Fruit fly (Drosophila melanogaster) whole organism, prepupa: ENCODE results near the gene Ndc1.

Source experiments
- Blimp-1 ChIP-seq: fragments of 200-800 bp; sonication (Bioruptor generic); optimal IDR thresholded peaks from 3 replicates; lab custom pipeline; 2017; ENCODE audit warnings: missing biosample characterization, missing genetic modification characterization, mild to moderate bottlenecking, moderate library complexity, missing genetic modification reagents
- CG10631 ChIP-seq: fragments of 200-800 bp; sonication (Bioruptor generic); optimal IDR thresholded peaks from 2 replicates; lab custom pipeline; 2016; ENCODE audit warnings: missing biosample characterization, missing genetic modification characterization
- CG11294 ChIP-seq: fragments of 200-800 bp; sonication (Bioruptor generic); IDR thresholded peaks from 2 replicates; pipeline ENCODE4 v1.3.6; 2022; ENCODE audit warnings: missing biosample characterization, missing genetic modification characterization
- CG11762 ChIP-seq: fragments of 200-800 bp; sonication (Bioruptor generic); optimal IDR thresholded peaks from 3 replicates; lab custom pipeline; 2016; ENCODE audit warnings: missing biosample characterization, missing genetic modification characterization; ENCODE audit not compliant: insufficient read depth
- CG15336 ChIP-seq: fragments of 200-800 bp; sonication (Bioruptor generic); IDR thresholded peaks from 2 replicates; pipeline ENCODE4 v1.3.6; 2022; ENCODE audit warnings: missing biosample characterization, missing genetic modification characterization
- CG1621 ChIP-seq: fragments of 200-800 bp; sonication (Bioruptor generic); optimal IDR thresholded peaks from 3 replicates; lab custom pipeline; 2018; ENCODE audit warnings: missing biosample characterization, mild to moderate bottlenecking, missing genetic modification characterization
- CG16779 ChIP-seq: fragments of 200-800 bp; sonication (Bioruptor generic); optimal IDR thresholded peaks from 3 replicates; lab custom pipeline; 2017; ENCODE audit warnings: missing biosample characterization, mild to moderate bottlenecking, missing genetic modification characterization
- CG3032 ChIP-seq: fragments of 200-800 bp; optimal IDR thresholded peaks from 2 replicates; lab custom pipeline; 2019; ENCODE audit warnings: missing biosample characterization, mild to moderate bottlenecking, missing genetic modification characterization, moderate library complexity
- CG31627 ChIP-seq: fragments of 200-800 bp; sonication (Bioruptor generic); optimal IDR thresholded peaks from 3 replicates; lab custom pipeline; 2016; ENCODE audit warnings: missing biosample characterization, missing genetic modification characterization
- CG34406 ChIP-seq: fragments of 200-800 bp; sonication (Bioruptor generic); optimal IDR thresholded peaks from 3 replicates; lab custom pipeline; 2016; ENCODE audit warnings: missing biosample characterization, missing genetic modification characterization
- CG3919 ChIP-seq: fragments of 200-800 bp; sonication (Bioruptor generic); optimal IDR thresholded peaks from 3 replicates; lab custom pipeline; 2016; ENCODE audit warnings: missing biosample characterization, missing genetic modification characterization
- CG4318 ChIP-seq: fragments of 200-800 bp; sonication (Bioruptor generic); optimal IDR thresholded peaks from 3 replicates; lab custom pipeline; 2017; ENCODE audit warnings: missing biosample characterization, mild to moderate bottlenecking, missing genetic modification characterization
- CG6163 ChIP-seq: fragments of 200-800 bp; sonication (Bioruptor generic); IDR thresholded peaks from 3 replicates; pipeline ENCODE4 v1.3.6; 2022; ENCODE audit warnings: missing biosample characterization, missing genetic modification characterization
- CG6276 ChIP-seq: fragments of 200-800 bp; sonication (Bioruptor generic); optimal IDR thresholded peaks from 2 replicates; lab custom pipeline; 2017; ENCODE audit warnings: missing biosample characterization, mild to moderate bottlenecking, missing genetic modification characterization
- CG6808 ChIP-seq: fragments of 200-800 bp; sonication (Bioruptor generic); optimal IDR thresholded peaks from 3 replicates; lab custom pipeline; 2017; ENCODE audit warnings: missing biosample characterization, missing genetic modification characterization, mild to moderate bottlenecking, moderate library complexity, missing genetic modification reagents
- CG6854 ChIP-seq: fragments of 200-800 bp; sonication (Bioruptor generic); optimal IDR thresholded peaks from 2 replicates; lab custom pipeline; 2017; ENCODE audit warnings: missing biosample characterization, mild to moderate bottlenecking, missing genetic modification characterization
- CG7368 ChIP-seq: fragments of 200-800 bp; sonication (Bioruptor generic); optimal IDR thresholded peaks from 3 replicates; lab custom pipeline; 2016; ENCODE audit warnings: missing biosample characterization, missing genetic modification characterization
- CG8119 ChIP-seq: fragments of 200-800 bp; sonication (Bioruptor generic); IDR thresholded peaks from 3 replicates; pipeline ENCODE4 v1.3.6; 2022; ENCODE audit warnings: missing biosample characterization, missing genetic modification characterization
- CG8319 ChIP-seq: fragments of 200-800 bp; sonication (Bioruptor generic); optimal IDR thresholded peaks from 3 replicates; lab custom pipeline; 2016; ENCODE audit warnings: missing biosample characterization, missing genetic modification characterization
- CG8632 ChIP-seq: fragments of 200-800 bp; sonication (Bioruptor generic); optimal IDR thresholded peaks from 3 replicates; lab custom pipeline; 2016; ENCODE audit warnings: missing biosample characterization, missing genetic modification characterization
- CG9139 ChIP-seq: fragments of 200-800 bp; sonication (Bioruptor generic); optimal IDR thresholded peaks from 3 replicates; lab custom pipeline; 2017; ENCODE audit warnings: missing biosample characterization, mild to moderate bottlenecking, missing genetic modification characterization
- Eip75B ChIP-seq: fragments of 200-800 bp; sonication (Bioruptor generic); optimal IDR thresholded peaks from 3 replicates; lab custom pipeline; 2016; ENCODE audit warnings: missing biosample characterization, missing genetic modification characterization
- Eip78C ChIP-seq: fragments of 200-800 bp; sonication (Bioruptor generic); peaks from one replicate; lab custom pipeline; 2016; ENCODE audit warnings: missing biosample characterization, missing genetic modification characterization
- Eip93F ChIP-seq: fragments of 200-800 bp; sonication (Bioruptor generic); optimal IDR thresholded peaks from 2 replicates; lab custom pipeline; 2016; ENCODE audit warnings: missing biosample characterization, mild to moderate bottlenecking, missing genetic modification characterization
- Gug ChIP-seq: fragments of 200-800 bp; sonication (Bioruptor generic); IDR thresholded peaks from 2 replicates; pipeline ENCODE4 v1.3.6; 2022; ENCODE audit warnings: missing biosample characterization, missing genetic modification characterization
- Hr39 ChIP-seq: fragments of 200-800 bp; sonication (Bioruptor generic); optimal IDR thresholded peaks from 2 replicates; lab custom pipeline; 2016; ENCODE audit warnings: missing biosample characterization, missing genetic modification characterization
- Hr4 ChIP-seq: fragments of 200-800 bp; sonication (Bioruptor generic); optimal IDR thresholded peaks from 3 replicates; lab custom pipeline; 2016; ENCODE audit warnings: missing biosample characterization, missing genetic modification characterization
- Lpt ChIP-seq: fragments of 200-800 bp; sonication (Bioruptor generic); optimal IDR thresholded peaks from 3 replicates; lab custom pipeline; 2016; ENCODE audit warnings: missing biosample characterization, missing genetic modification characterization
- Met ChIP-seq: fragments of 200-800 bp; sonication (Bioruptor generic); optimal IDR thresholded peaks from 3 replicates; lab custom pipeline; 2016; ENCODE audit warnings: missing biosample characterization, missing genetic modification characterization
- OdsH ChIP-seq: fragments of 200-800 bp; sonication (Bioruptor generic); optimal IDR thresholded peaks from 3 replicates; lab custom pipeline; 2016; ENCODE audit warnings: missing biosample characterization, missing genetic modification characterization
- Sox102F ChIP-seq: fragments of 200-800 bp; sonication (Bioruptor generic); optimal IDR thresholded peaks from 2 replicates; lab custom pipeline; 2016; ENCODE audit warnings: missing biosample characterization, mild to moderate bottlenecking, missing genetic modification characterization
- Sox15 ChIP-seq: fragments of 200-800 bp; sonication (Bioruptor generic); optimal IDR thresholded peaks from 3 replicates; lab custom pipeline; 2016; ENCODE audit warnings: missing biosample characterization, missing genetic modification characterization
- achi ChIP-seq: fragments of 200-800 bp; sonication (Bioruptor generic); optimal IDR thresholded peaks from 3 replicates; lab custom pipeline; 2016; ENCODE audit warnings: missing biosample characterization, missing genetic modification characterization
- acj6 ChIP-seq: fragments of 200-800 bp; sonication (Bioruptor generic); optimal IDR thresholded peaks from 3 replicates; lab custom pipeline; 2016; ENCODE audit warnings: missing biosample characterization, missing genetic modification characterization
- cyc ChIP-seq: fragments of 200-800 bp; sonication (Bioruptor generic); optimal IDR thresholded peaks from 3 replicates; lab custom pipeline; 2016; ENCODE audit warnings: missing biosample characterization, missing genetic modification characterization
- dac ChIP-seq: fragments of 200-800 bp; sonication (Bioruptor generic); optimal IDR thresholded peaks from 2 replicates; lab custom pipeline; 2017; ENCODE audit warnings: missing biosample characterization, mild to moderate bottlenecking, missing genetic modification characterization
- eg ChIP-seq: fragments of 200-800 bp; sonication (Bioruptor generic); IDR thresholded peaks from 3 replicates; pipeline ENCODE4 v1.3.6; 2022; ENCODE audit warnings: missing biosample characterization, missing genetic modification characterization
- esn ChIP-seq: fragments of 200-800 bp; sonication (Bioruptor generic); optimal IDR thresholded peaks from 2 replicates; lab custom pipeline; 2016; ENCODE audit warnings: missing biosample characterization, mild to moderate bottlenecking, missing genetic modification characterization, moderate library complexity
- fd59A ChIP-seq: fragments of 200-800 bp; sonication (Bioruptor generic); optimal IDR thresholded peaks from 2 replicates; lab custom pipeline; 2017; ENCODE audit warnings: missing biosample characterization, mild to moderate bottlenecking, missing genetic modification characterization, missing genetic modification reagents
- fd85E ChIP-seq: fragments of 200-800 bp; sonication (Bioruptor generic); optimal IDR thresholded peaks from 3 replicates; lab custom pipeline; 2016; ENCODE audit warnings: missing biosample characterization, missing genetic modification characterization
- fkh ChIP-seq: fragments of 200-800 bp; sonication (Bioruptor generic); optimal IDR thresholded peaks from 3 replicates; lab custom pipeline; 2017; ENCODE audit warnings: missing biosample characterization, mild to moderate bottlenecking, missing genetic modification characterization, moderate library complexity
- lz ChIP-seq: fragments of 200-800 bp; sonication (Bioruptor generic); optimal IDR thresholded peaks from 3 replicates; lab custom pipeline; 2016; ENCODE audit warnings: missing biosample characterization, missing genetic modification characterization
- pdm3 ChIP-seq: fragments of 200-800 bp; sonication (Bioruptor generic); optimal IDR thresholded peaks from 3 replicates; lab custom pipeline; 2016; ENCODE audit warnings: missing biosample characterization, missing genetic modification characterization
- salr ChIP-seq, 2 experiments: fragments of 200-800 bp; sonication (Bioruptor generic); optimal IDR thresholded peaks; 3 replicates each; lab custom pipeline; 2016 to 2018; ENCODE audit warnings: missing biosample characterization in 2 of 2, missing genetic modification characterization in 2 of 2, mild to moderate bottlenecking in 1 of 2
- spab ChIP-seq: fragments of 200-800 bp; sonication (Bioruptor generic); optimal IDR thresholded peaks from 2 replicates; lab custom pipeline; 2017; ENCODE audit warnings: missing biosample characterization, mild to moderate bottlenecking, missing genetic modification characterization, missing genetic modification reagents
- svp ChIP-seq: fragments of 200-800 bp; sonication (Bioruptor generic); peaks from one replicate; lab custom pipeline; 2016; ENCODE audit warnings: missing biosample characterization, missing genetic modification characterization
- topi ChIP-seq: fragments of 200-800 bp; sonication (Bioruptor generic); optimal IDR thresholded peaks from 3 replicates; lab custom pipeline; 2016; ENCODE audit warnings: missing biosample characterization, missing genetic modification characterization

Ndc1 gene

DNA sequence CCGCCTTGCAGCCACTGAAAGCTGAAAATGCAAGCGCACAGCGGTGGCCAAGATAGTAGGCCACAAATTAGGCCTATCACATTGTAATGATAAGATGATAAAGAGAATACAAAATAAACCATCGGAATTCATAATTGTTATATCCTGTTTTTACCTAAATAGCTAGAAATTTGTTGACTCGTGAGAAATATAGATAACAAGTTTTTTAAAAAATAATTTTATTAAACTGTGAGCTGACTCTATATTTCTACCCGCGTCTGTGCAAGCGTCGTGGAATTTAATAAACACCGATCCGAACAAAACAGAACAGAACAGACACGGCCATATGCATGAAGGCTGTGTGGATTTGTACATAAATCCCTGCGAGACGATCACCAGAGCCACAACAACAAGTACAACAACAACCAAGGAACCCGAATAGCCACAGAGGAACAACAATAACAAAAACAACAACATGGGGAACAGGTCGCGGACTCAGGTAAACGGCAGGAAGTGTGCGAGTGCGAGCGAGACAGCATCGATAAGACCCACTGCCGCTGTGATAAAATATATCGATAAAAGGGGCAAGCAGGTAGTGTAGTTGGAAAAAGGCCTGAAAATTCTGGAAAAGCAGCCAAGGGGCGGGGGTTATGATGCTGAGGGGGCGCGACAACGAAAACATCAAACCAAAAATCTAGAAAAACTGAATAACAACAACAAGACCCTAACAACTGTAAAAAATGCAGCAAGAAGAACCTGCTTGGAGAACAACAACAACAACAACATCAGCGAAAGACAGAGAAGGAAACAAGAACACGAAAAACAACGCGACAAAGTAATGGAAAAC is 37.7 kb upstream of the Ndc1 start (continued):
- TF ChIP-seq CG8319 (GFP tag; lab: Kevin White, UChicago) (peak; percentile 87), CG3032 (tag; lab: Kevin White, UChicago) (peak; percentile 97), CG16779 (tag; lab: Kevin White, UChicago) (peak; percentile 88), Lpt (GFP tag; lab: Kevin White, UChicago) (peak; percentile 86), svp (GFP tag; lab: Kevin White, UChicago) (peak; percentile 99), CG6163 (GFP tag; lab: Robert Waterston, UW) (peak; percentile 92), CG6808 (GFP tag; lab: Kevin White, UChicago) (peak; percentile 96), dac (GFP tag; lab: Kevin White, UChicago) (peak; percentile 69), CG3919 (GFP tag; lab: Kevin White, UChicago) (peak; percentile 95), lz (GFP tag; lab: Kevin White, UChicago) (peak; percentile 97)
- TF ChIP-seq, all 60 proteins: peak for 59

DNA sequence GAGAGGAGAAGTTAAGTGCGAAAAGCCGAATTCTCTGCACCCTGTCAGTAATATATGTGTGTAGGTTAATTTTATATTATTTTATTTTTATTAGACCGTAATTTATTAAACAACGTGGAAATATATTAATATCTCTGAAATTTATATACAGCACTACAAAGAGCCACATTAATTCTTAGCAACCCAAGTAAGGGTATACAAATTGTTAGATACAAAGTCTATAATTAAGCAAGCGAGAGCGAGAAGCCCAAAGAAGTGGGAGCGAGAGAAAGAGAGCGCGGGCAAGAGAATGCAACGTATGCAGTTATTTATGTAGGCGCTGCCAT is 37.1 kb upstream of the Ndc1 start:
- TF ChIP-seq Sox102F (GFP tag; lab: Kevin White, UChicago) (peak; percentile 86), acj6 (GFP tag; lab: Kevin White, UChicago) (peak; percentile 95), CG6276 (GFP tag; lab: Kevin White, UChicago) (peak; percentile 96), fd59A (GFP tag; lab: Kevin White, UChicago) (peak; percentile 85), Gug (GFP tag; lab: Robert Waterston, UW) (peak; percentile 97), Hr4 (GFP tag; lab: Kevin White, UChicago) (peak; percentile 90), CG8632 (GFP tag; lab: Kevin White, UChicago) (peak; percentile 88), Blimp-1 (peak; percentile 81), CG6163 (GFP tag; lab: Robert Waterston, UW) (peak; percentile 98), svp (GFP tag; lab: Kevin White, UChicago) (peak; percentile 94), CG8119 (GFP tag; lab: Robert Waterston, UW) (peak; percentile 98), CG8319 (GFP tag; lab: Kevin White, UChicago) (peak; percentile 78), Eip93F (peak; percentile 91), CG11762 (GFP tag; lab: Kevin White, UChicago) (peak; percentile 86), Sox15 (peak; percentile 72), CG11294 (GFP tag; lab: Robert Waterston, UW) (peak; percentile 96), cyc (GFP tag; lab: Kevin White, UChicago) (peak; percentile 90), OdsH (GFP tag; lab: Kevin White, UChicago) (peak; percentile 95), eg (GFP tag; lab: Robert Waterston, UW) (peak; percentile 98), Lpt (GFP tag; lab: Kevin White, UChicago) (peak; percentile 95), achi (GFP tag; lab: Kevin White, UChicago) (peak; percentile 94), fkh (GFP tag; lab: Kevin White, UChicago) (peak; percentile 46), topi (peak; percentile 90), Eip75B (GFP tag; lab: Kevin White, UChicago) (peak; percentile 89), esn (GFP tag; lab: Kevin White, UChicago) (peak; percentile 91), spab (peak; percentile 92), CG4318 (GFP tag; lab: Kevin White, UChicago) (peak; percentile 92), fd85E (GFP tag; lab: Kevin White, UChicago) (peak; percentile 28), CG6854 (peak; percentile 55), salr (GFP tag; optimal IDR thresholded peaks at IDR 0.05; lab: Kevin White, UChicago) (peak; percentile 77 to 92), CG9139 (GFP tag; lab: Kevin White, UChicago) (peak; percentile 92), Eip78C (GFP tag; lab: Kevin White, UChicago) (peak; percentile 98), CG10631 (GFP tag; lab: Kevin White, UChicago) (peak; percentile 96), Hr39 (GFP tag; lab: Kevin White, UChicago) (peak; percentile 76), CG15336 (GFP tag; lab: Robert Waterston, UW) (peak; percentile 98), Met (GFP tag; lab: Kevin White, UChicago) (peak; percentile 89), CG34406 (GFP tag; lab: Kevin White, UChicago) (peak; percentile 86), CG31627 (peak; percentile 81), CG3032 (tag; lab: Kevin White, UChicago) (peak; percentile 95), dac (GFP tag; lab: Kevin White, UChicago) (peak; percentile 84), CG7368 (GFP tag; lab: Kevin White, UChicago) (peak; percentile 87), CG1621 (tag; lab: Kevin White, UChicago) (peak; percentile 86), CG16779 (tag; lab: Kevin White, UChicago) (peak; percentile 90), pdm3 (GFP tag; lab: Kevin White, UChicago) (peak; percentile 91), CG6808 (GFP tag; lab: Kevin White, UChicago) (peak; percentile 91), CG3919 (GFP tag; lab: Kevin White, UChicago) (peak; percentile 93)
